Fruit fly (Drosophila melanogaster) whole organism, embryonic: ENCODE data around the gene CG11986.
A peak's percentile ranks its signal among the peaks of the same experiment; 100 is the strongest.

Experiments used
- B-H1 ChIP-seq: fragments of 200-800 bp; sonication (Bioruptor generic); IDR thresholded peaks from 3 replicates; pipeline ENCODE4 v1.3.6; 2022; ENCODE audit warnings: missing biosample characterization, missing genetic modification characterization
- CG31224 ChIP-seq: fragments of 200-800 bp; sonication (Bioruptor generic); IDR thresholded peaks from 2 replicates; pipeline ENCODE4 v1.3.6; 2022; ENCODE audit warnings: missing biosample characterization, missing genetic modification characterization
- TFAM ChIP-seq: fragments of 200-800 bp; sonication (Bioruptor generic); optimal IDR thresholded peaks from 2 replicates; lab custom pipeline; 2017; ENCODE audit warnings: missing biosample characterization, missing genetic modification characterization, inconsistent platforms
- luna ChIP-seq: fragments of 200-800 bp; sonication (Bioruptor generic); optimal IDR thresholded peaks from 2 replicates; lab custom pipeline; 2016; ENCODE audit warnings: missing biosample characterization, missing genetic modification characterization
- slou ChIP-seq: fragments of 200-800 bp; sonication (Bioruptor generic); optimal IDR thresholded peaks from 3 replicates; lab custom pipeline; 2016; ENCODE audit warnings: missing biosample characterization, missing genetic modification characterization

- TF ChIP-seq CG31224 (no peak), luna (GFP tag; lab: Kevin White, UChicago) (peak; percentile 8), slou (GFP tag; lab: Kevin White, UChicago) (no peak), TFAM (GFP tag; lab: Kevin White, UChicago) (no peak), B-H1 (GFP tag; lab: Robert Waterston, UW) (no peak)
Observed at dm6 chr3R:9057032-9057397, 41.8 kb downstream of the CG11986 start.
